Fruit fly (Drosophila melanogaster) whole organism, adult: ENCODE measurements around the gene MESR3.

ENCODE experiments used
- CG11617 ChIP-seq: fragments of 200-800 bp; sonication (Bioruptor generic); optimal IDR thresholded peaks from 2 replicates; lab custom pipeline; 2017; ENCODE audit warnings: mild to moderate bottlenecking, missing biosample characterization, missing genetic modification reagents, missing genetic modification characterization
- CG14711 ChIP-seq: fragments of 200-800 bp; sonication (Bioruptor generic); optimal IDR thresholded peaks from 2 replicates; lab custom pipeline; 2018; ENCODE audit warnings: missing biosample characterization, mild to moderate bottlenecking, missing genetic modification characterization, moderate library complexity
- CG33017 ChIP-seq: fragments of 200-800 bp; sonication (Bioruptor generic); optimal IDR thresholded peaks from 2 replicates; lab custom pipeline; 2018; ENCODE audit warnings: missing biosample characterization, mild to moderate bottlenecking, missing genetic modification characterization, moderate library complexity
- CG7101 ChIP-seq: fragments of 200-800 bp; sonication (Bioruptor generic); optimal IDR thresholded peaks from 2 replicates; lab custom pipeline; 2018; ENCODE audit warnings: missing biosample characterization, mild to moderate bottlenecking, missing genetic modification characterization, moderate library complexity
- Crg-1 ChIP-seq: fragments of 200-800 bp; sonication (Bioruptor generic); optimal IDR thresholded peaks from 2 replicates; lab custom pipeline; 2016; ENCODE audit warnings: missing biosample characterization, missing genetic modification characterization
- Hr96 ChIP-seq: fragments of 200-800 bp; sonication (Bioruptor generic); optimal IDR thresholded peaks from 2 replicates; lab custom pipeline; 2016; ENCODE audit warnings: missing biosample characterization, missing genetic modification characterization
- Mnt ChIP-seq: fragments of 200-800 bp; sonication (Bioruptor generic); optimal IDR thresholded peaks from 2 replicates; lab custom pipeline; 2016; ENCODE audit warnings: missing biosample characterization, mild to moderate bottlenecking, missing genetic modification characterization
- pad ChIP-seq: fragments of 200-800 bp; sonication (Bioruptor generic); optimal IDR thresholded peaks from 3 replicates; lab custom pipeline; 2017; ENCODE audit warnings: missing biosample characterization, missing genetic modification characterization, mild to moderate bottlenecking, moderate library complexity, missing genetic modification reagents

DNA sequence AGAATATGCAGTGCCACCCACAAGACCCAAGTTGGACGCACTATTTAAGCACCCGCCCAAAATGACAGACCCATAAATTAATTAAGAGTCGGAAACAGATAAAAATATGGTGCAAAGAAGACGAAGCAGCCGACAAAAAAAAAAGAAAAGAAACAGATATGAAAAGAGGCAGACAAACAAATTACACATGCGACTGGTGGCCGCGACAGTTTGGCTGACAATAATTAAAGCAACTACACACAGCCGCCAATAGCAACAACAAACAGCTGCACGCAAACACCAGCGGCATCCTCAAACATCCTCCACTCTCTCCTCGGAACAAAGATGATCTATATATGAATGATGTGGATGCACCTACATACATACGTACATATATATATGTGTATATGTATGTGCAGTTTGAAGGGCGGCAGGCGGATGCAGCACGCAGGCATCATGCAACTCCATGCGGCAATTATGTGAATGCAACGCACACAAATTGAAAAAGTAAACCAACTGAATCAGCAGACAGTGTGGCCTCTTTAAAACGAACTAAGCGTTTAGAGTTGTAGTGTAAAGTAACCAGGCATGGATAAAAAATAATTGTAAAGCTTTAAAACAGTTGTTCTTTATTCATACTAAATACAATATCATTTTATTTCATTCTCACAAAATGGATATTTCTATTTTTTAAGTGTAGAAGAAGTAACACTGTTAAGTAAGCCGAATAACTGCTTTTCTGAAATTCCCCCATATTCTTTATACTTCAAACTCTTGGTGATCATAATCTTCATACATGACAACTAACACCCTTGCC, 31.0 kb downstream of the MESR3 start:
- TF ChIP-seq CG7101 (no peak), CG14711 (tag; lab: Kevin White, UChicago) (no peak), Hr96 (no peak), Crg-1 (GFP tag; lab: Kevin White, UChicago) (no peak), pad (no peak), CG33017 (no peak), Mnt (GFP tag; lab: Kevin White, UChicago) (no peak), CG11617 (GFP tag; lab: Kevin White, UChicago) (no peak)
